Worm (Caenorhabditis elegans) whole organism, L4 larva: ENCODE data around the gene nex-3.
A peak's percentile ranks its signal among the peaks of the same experiment; 100 is the strongest.

Source experiments
- D1046.2 ChIP-seq: fragments of 200-800 bp; sonication (Bioruptor generic); IDR thresholded peaks from 2 replicates; pipeline ENCODE4 v1.3.6; 2022; ENCODE audit warnings: missing genetic modification characterization, missing compliant biosample characterization
- F37D6.2 ChIP-seq: sonication (generic microtip); optimal IDR thresholded peaks from 2 replicates; lab custom pipeline; 2016; ENCODE audit warnings: mild to moderate bottlenecking, missing genetic modification characterization, missing compliant biosample characterization
- T26A8.4 ChIP-seq: fragments of 200-800 bp; sonication (Bioruptor generic); IDR thresholded peaks from 2 replicates; pipeline ENCODE4 v1.3.6; 2022; ENCODE audit warnings: missing genetic modification characterization, missing compliant biosample characterization
- Y75B8A.6 ChIP-seq: fragments of 200-800 bp; sonication (Bioruptor generic); IDR thresholded peaks from 2 replicates; pipeline ENCODE4 v1.3.6; 2022; ENCODE audit warnings: missing genetic modification reagents, missing genetic modification characterization, missing compliant biosample characterization
- ZK546.5 ChIP-seq, 2 experiments: sonication (generic microtip); optimal IDR thresholded peaks; 2 replicates each; lab custom pipeline; 2017; ENCODE audit warnings: missing biosample characterization in 2 of 2, missing genetic modification characterization in 2 of 2
- aha-1 ChIP-seq: fragments of 150-350 bp; peaks from one replicate; lab custom pipeline; 2014; ENCODE audit warnings: missing biosample characterization, missing genetic modification characterization
- ama-1 ChIP-seq: fragments of 150-350 bp; optimal IDR thresholded peaks from 2 replicates; lab custom pipeline; 2014; ENCODE audit warnings: inconsistent platforms, mixed read lengths
- arid-1 ChIP-seq: fragments of 200-800 bp; sonication (Bioruptor generic); conservative IDR thresholded peaks from 2 replicates; pipeline ENCODE4 v1.3.6; 2022; ENCODE audit warnings: missing genetic modification reagents, missing genetic modification characterization, missing compliant biosample characterization
- ceh-28 ChIP-seq: fragments of 150-350 bp; optimal IDR thresholded peaks from 2 replicates; lab custom pipeline; 2014; ENCODE audit warnings: missing biosample characterization, missing genetic modification reagents, missing genetic modification characterization
- ceh-32 ChIP-seq: sonication (generic microtip); optimal IDR thresholded peaks from 2 replicates; lab custom pipeline; 2016; ENCODE audit warnings: mild to moderate bottlenecking, missing genetic modification characterization, missing compliant biosample characterization; ENCODE audit not compliant: poor library complexity
- ceh-44 ChIP-seq: fragments of 200-800 bp; sonication (Bioruptor generic); IDR thresholded peaks from 2 replicates; pipeline ENCODE4 v1.3.6; 2022; ENCODE audit warnings: missing genetic modification reagents, missing genetic modification characterization, missing compliant biosample characterization
- ceh-62 ChIP-seq: sonication (generic microtip); optimal IDR thresholded peaks from 2 replicates; lab custom pipeline; 2017; ENCODE audit warnings: missing biosample characterization, missing genetic modification characterization
- ceh-82 ChIP-seq: sonication (generic microtip); optimal IDR thresholded peaks from 2 replicates; lab custom pipeline; 2017; ENCODE audit warnings: missing biosample characterization, missing genetic modification characterization
- ces-1 ChIP-seq: fragments of 150-350 bp; sonication (generic microtip); optimal IDR thresholded peaks from 4 replicates; lab custom pipeline; 2014; ENCODE audit warnings: missing biosample characterization, missing genetic modification reagents, missing genetic modification characterization
- ctbp-1 ChIP-seq: fragments of 200-800 bp; sonication (Bioruptor generic); IDR thresholded peaks from 2 replicates; pipeline ENCODE4 v1.3.6; 2022; ENCODE audit warnings: missing genetic modification reagents, missing genetic modification characterization, missing compliant biosample characterization
- daf-12 ChIP-seq: fragments of 150-350 bp; optimal IDR thresholded peaks from 2 replicates; lab custom pipeline; 2014; ENCODE audit warnings: missing biosample characterization, missing genetic modification reagents, missing genetic modification characterization
- dmd-6 ChIP-seq: fragments of 200-800 bp; sonication (Bioruptor generic); IDR thresholded peaks from 2 replicates; pipeline ENCODE4 v1.3.6; 2022; ENCODE audit warnings: missing genetic modification reagents, missing genetic modification characterization, missing compliant biosample characterization
- dmd-9 ChIP-seq: fragments of 200-800 bp; sonication (Bioruptor generic); IDR thresholded peaks from 2 replicates; pipeline ENCODE4 v1.3.6; 2022; ENCODE audit warnings: missing genetic modification reagents, missing genetic modification characterization, missing compliant biosample characterization
- dve-1 ChIP-seq: sonication (generic microtip); optimal IDR thresholded peaks from 2 replicates; lab custom pipeline; 2017; ENCODE audit warnings: antibody characterized with exemption, mild to moderate bottlenecking, missing genetic modification characterization, missing compliant biosample characterization; ENCODE audit not compliant: insufficient read depth
- egl-27 ChIP-seq: sonication (generic microtip); optimal IDR thresholded peaks from 3 replicates; lab custom pipeline; 2017; ENCODE audit warnings: missing biosample characterization, missing genetic modification reagents, missing genetic modification characterization
- egl-43 ChIP-seq: fragments of 200-800 bp; sonication (Bioruptor generic); IDR thresholded peaks from 2 replicates; pipeline ENCODE4 v1.3.6; 2022; ENCODE audit warnings: missing genetic modification reagents, missing genetic modification characterization, missing compliant biosample characterization
- fos-1 ChIP-seq: fragments of 150-350 bp; optimal IDR thresholded peaks from 2 replicates; lab custom pipeline; 2014; ENCODE audit warnings: missing biosample characterization, missing genetic modification characterization
- gei-8 ChIP-seq: fragments of 200-800 bp; sonication (Bioruptor generic); optimal IDR thresholded peaks from 2 replicates; lab custom pipeline; 2018; ENCODE audit warnings: mild to moderate bottlenecking, missing genetic modification characterization, missing compliant biosample characterization
- hif-1 ChIP-seq, 2 experiments: sonication (generic microtip); optimal IDR thresholded peaks; 2 replicates each; lab custom pipeline; 2016 to 2017; ENCODE audit warnings: missing compliant biosample characterization in 2 of 2, missing genetic modification characterization in 2 of 2, missing genetic modification reagents in 2 of 2, missing genotype in 2 of 2, mild to moderate bottlenecking in 1 of 2
- hlh-30 ChIP-seq: sonication (generic microtip); optimal IDR thresholded peaks from 2 replicates; lab custom pipeline; 2017; ENCODE audit warnings: antibody characterized with exemption, mild to moderate bottlenecking, missing genetic modification characterization, missing compliant biosample characterization; ENCODE audit not compliant: insufficient read depth
- lim-7 ChIP-seq: fragments of 200-800 bp; sonication (Bioruptor generic); IDR thresholded peaks from 2 replicates; pipeline ENCODE4 v1.3.6; 2022; ENCODE audit warnings: missing genetic modification characterization, missing compliant biosample characterization
- lir-3 ChIP-seq: sonication (generic microtip); optimal IDR thresholded peaks from 2 replicates; lab custom pipeline; 2016; ENCODE audit warnings: mild to moderate bottlenecking, missing genetic modification characterization, missing compliant biosample characterization
- lsy-2 ChIP-seq, 2 experiments: fragments of 150-350 bp in 1 of 2; sonication (generic microtip) in 1 of 2; optimal IDR thresholded peaks; 2 replicates each; lab custom pipeline; 2014 to 2017; ENCODE audit warnings: missing biosample characterization in 2 of 2, missing genetic modification characterization in 2 of 2
- madf-9 ChIP-seq: fragments of 200-800 bp; sonication (Bioruptor generic); conservative IDR thresholded peaks from 2 replicates; pipeline ENCODE4 v1.3.6; 2022; ENCODE audit warnings: missing genetic modification reagents, missing genetic modification characterization, missing compliant biosample characterization
- mdt-29 ChIP-seq: fragments of 200-800 bp; sonication (Bioruptor generic); IDR thresholded peaks from 2 replicates; pipeline ENCODE4 v1.3.6; 2022; ENCODE audit warnings: missing genetic modification reagents, missing genetic modification characterization, missing compliant biosample characterization
- mes-2 ChIP-seq: sonication (generic microtip); optimal IDR thresholded peaks from 2 replicates; lab custom pipeline; 2016; ENCODE audit warnings: missing genotype, mild to moderate bottlenecking, missing genetic modification characterization, missing compliant biosample characterization; ENCODE audit not compliant: poor library complexity, severe bottlenecking
- mxl-3 ChIP-seq: fragments of 200-800 bp; sonication (Bioruptor generic); optimal IDR thresholded peaks from 2 replicates; lab custom pipeline; 2018; ENCODE audit warnings: mild to moderate bottlenecking, missing genetic modification characterization, missing compliant biosample characterization
- nhr-10 ChIP-seq: fragments of 150-350 bp; optimal IDR thresholded peaks from 2 replicates; lab custom pipeline; 2014; ENCODE audit warnings: missing biosample characterization, missing genetic modification characterization
- nhr-6 ChIP-seq: fragments of 150-350 bp; optimal IDR thresholded peaks from 2 replicates; lab custom pipeline; 2014; ENCODE audit warnings: missing biosample characterization, missing genetic modification characterization
- nhr-76 ChIP-seq: fragments of 150-350 bp; optimal IDR thresholded peaks from 2 replicates; lab custom pipeline; 2014; ENCODE audit warnings: missing biosample characterization, missing genetic modification characterization
- nhr-77 ChIP-seq: fragments of 150-350 bp; optimal IDR thresholded peaks from 2 replicates; lab custom pipeline; 2014; ENCODE audit warnings: missing biosample characterization, missing genetic modification characterization
- php-3 ChIP-seq: fragments of 200-800 bp; sonication (Bioruptor generic); IDR thresholded peaks from 2 replicates; pipeline ENCODE4 v1.3.6; 2022; ENCODE audit warnings: missing genetic modification reagents, missing genetic modification characterization, missing compliant biosample characterization
- sdz-12 ChIP-seq: fragments of 200-800 bp; sonication (Bioruptor generic); optimal IDR thresholded peaks from 2 replicates; lab custom pipeline; 2018; ENCODE audit warnings: mild to moderate bottlenecking, missing genetic modification characterization, missing compliant biosample characterization
- set-16 ChIP-seq: fragments of 200-800 bp; sonication (Bioruptor generic); IDR thresholded peaks from 2 replicates; pipeline ENCODE4 v1.3.6; 2022; ENCODE audit warnings: missing genetic modification reagents, missing genetic modification characterization, missing compliant biosample characterization
- skn-1 ChIP-seq: fragments of 150-350 bp; optimal IDR thresholded peaks from 2 replicates; lab custom pipeline; 2014; ENCODE audit warnings: missing biosample characterization, missing genetic modification characterization
- spr-1 ChIP-seq: sonication (generic microtip); optimal IDR thresholded peaks from 2 replicates; lab custom pipeline; 2016; ENCODE audit warnings: mild to moderate bottlenecking, missing genetic modification characterization, missing compliant biosample characterization
- unc-39 ChIP-seq: sonication (generic microtip); optimal IDR thresholded peaks from 2 replicates; lab custom pipeline; 2017; ENCODE audit warnings: missing biosample characterization, missing genetic modification characterization
- unc-62 ChIP-seq, 3 experiments: fragments of 150-350 bp in 1 of 3; sonication (generic microtip); optimal IDR thresholded peaks in 2 of 3; peaks in 1 of 3; 1 replicate in 1 of 3; 2 replicates in 2 of 3; lab custom pipeline; 2014 to 2017; ENCODE audit warnings: missing biosample characterization in 3 of 3, missing genetic modification characterization in 3 of 3, missing genetic modification reagents in 3 of 3, missing genotype in 1 of 3
- vab-7 ChIP-seq: fragments of 200-800 bp; sonication (Bioruptor generic); IDR thresholded peaks from 2 replicates; pipeline ENCODE4 v1.3.6; 2022; ENCODE audit warnings: missing genetic modification reagents, missing genetic modification characterization, missing compliant biosample characterization
- zfp-2 ChIP-seq: sonication (generic microtip); optimal IDR thresholded peaks from 2 replicates; lab custom pipeline; 2016; ENCODE audit warnings: mild to moderate bottlenecking, missing genetic modification characterization, missing compliant biosample characterization
- zfp-3 ChIP-seq: fragments of 200-800 bp; sonication (Bioruptor generic); conservative IDR thresholded peaks from 2 replicates; pipeline ENCODE4 v1.3.6; 2022; ENCODE audit warnings: missing genetic modification reagents, missing genetic modification characterization, missing compliant biosample characterization
- zip-11 ChIP-seq: fragments of 200-800 bp; sonication (Bioruptor generic); IDR thresholded peaks from 2 replicates; pipeline ENCODE4 v1.3.6; 2022; ENCODE audit warnings: missing genetic modification characterization, missing compliant biosample characterization
- zip-2 ChIP-seq: fragments of 150-350 bp; optimal IDR thresholded peaks from 2 replicates; lab custom pipeline; 2014; ENCODE audit warnings: missing biosample characterization, missing genetic modification characterization
- ztf-11 ChIP-seq: fragments of 150-350 bp; optimal IDR thresholded peaks from 2 replicates; lab custom pipeline; 2014; ENCODE audit warnings: missing biosample characterization, missing genetic modification characterization

nex-3 gene

ce11 chrIII:4419117-4419978 is 22.5 kb upstream of the nex-3 start, which contains the start of the genes R07E5.7 and cku-80:
Gene R07E5.7 (minus strand): TSS chrIII:4419167.
Gene cku-80 (plus strand): TSS chrIII:4419848.
- TF ChIP-seq dmd-9 (GFP tag; lab: Robert Waterston, UW) (no peak), skn-1 (no peak), nhr-76 (tag; lab: Kevin White, UChicago) (no peak), ces-1 (GFP tag; lab: Kevin White, UChicago) (no peak), vab-7 (GFP tag; lab: Robert Waterston, UW) (no peak), hlh-30 (tag; lab: Kevin White, UChicago) (peak; percentile 92), egl-43 (no peak), D1046.2 (GFP tag; lab: Robert Waterston, UW) (no peak), dve-1 (peak; percentile 64), ctbp-1 (no peak), lir-3 (tag; lab: Kevin White, UChicago) (no peak), ceh-82 (tag; lab: Kevin White, UChicago) (no peak), nhr-6 (tag; lab: Kevin White, UChicago) (no peak), unc-39 (tag; lab: Kevin White, UChicago) (no peak), ceh-28 (tag; lab: Kevin White, UChicago) (no peak), fos-1 (tag; lab: Kevin White, UChicago) (no peak), lsy-2 (tag; optimal IDR thresholded peaks at IDR 0.05; lab: Kevin White, UChicago) (peak in 1 of 2 experiments; percentile 80), hif-1 (tag; optimal IDR thresholded peaks at IDR 0.05; lab: Kevin White, UChicago) (peak in 1 of 2 experiments; percentile 72), arid-1 (no peak), sdz-12 (no peak), egl-27 (tag; lab: Kevin White, UChicago) (no peak), ZK546.5 (tag; optimal IDR thresholded peaks at IDR 0.05; lab: Kevin White, UChicago) (no peak), madf-9 (no peak), ceh-62 (no peak), ama-1 (lab: Kevin White, UChicago) (peak; percentile 27), ztf-11 (tag; lab: Kevin White, UChicago) (no peak), nhr-10 (tag; lab: Kevin White, UChicago) (no peak), dmd-6 (GFP tag; lab: Robert Waterston, UW) (peak; percentile 40; the same call in 1 of the 2 replicates), ceh-32 (no peak), unc-62 (GFP tag; optimal IDR thresholded peaks at IDR 0.05 in 1 of 2; lab: Kevin White, UChicago) (no peak), unc-62 (tag; optimal IDR thresholded peaks at IDR 0.05; lab: Kevin White, UChicago) (no peak), set-16 (GFP tag; lab: Robert Waterston, UW) (no peak), zfp-3 (GFP tag; lab: Robert Waterston, UW) (no peak), mxl-3 (GFP tag; lab: Kevin White, UChicago) (no peak), zip-2 (no peak), spr-1 (tag; lab: Kevin White, UChicago) (no peak), lim-7 (no peak), F37D6.2 (no peak), nhr-77 (peak; percentile 17), ceh-44 (GFP tag; lab: Robert Waterston, UW) (no peak), aha-1 (tag; lab: Kevin White, UChicago) (no peak), mdt-29 (no peak), php-3 (GFP tag; lab: Robert Waterston, UW) (no peak), zip-11 (no peak), daf-12 (tag; lab: Kevin White, UChicago) (no peak), mes-2 (tag; lab: Kevin White, UChicago) (peak; percentile 76), gei-8 (GFP tag; lab: Kevin White, UChicago) (no peak), zfp-2 (no peak), T26A8.4 (GFP tag; lab: Robert Waterston, UW) (no peak), Y75B8A.6 (no peak)
